Worm (Caenorhabditis elegans) whole organism, mixed stage, embryonic: ENCODE results near the gene ajm-1.

Experiments used
- M03D4.4 ChIP-seq: sonication (generic microtip); optimal IDR thresholded peaks from 2 replicates; lab custom pipeline; 2017; ENCODE audit warnings: mild to moderate bottlenecking, missing genetic modification characterization, missing compliant biosample characterization
- bed-3 ChIP-seq: fragments of 200-800 bp; sonication (Bioruptor generic); optimal IDR thresholded peaks from 3 replicates; lab custom pipeline; 2018; ENCODE audit warnings: mild to moderate bottlenecking, missing genetic modification characterization, moderate library complexity, missing compliant biosample characterization
- blmp-1 ChIP-seq: fragments of 150-350 bp; optimal IDR thresholded peaks from 2 replicates; lab custom pipeline; 2014; ENCODE audit warnings: missing biosample characterization, missing genetic modification characterization
- ceh-39 ChIP-seq: fragments of 150-350 bp; optimal IDR thresholded peaks from 2 replicates; lab custom pipeline; 2014; ENCODE audit warnings: missing biosample characterization, missing genetic modification characterization
- ceh-83 ChIP-seq: fragments of 200-800 bp; sonication (Bioruptor generic); optimal IDR thresholded peaks from 2 replicates; lab custom pipeline; 2018; ENCODE audit warnings: mild to moderate bottlenecking, missing genetic modification characterization, missing compliant biosample characterization
- ces-1 ChIP-seq: fragments of 150-350 bp; optimal IDR thresholded peaks from 2 replicates; lab custom pipeline; 2014; ENCODE audit warnings: missing biosample characterization, missing genetic modification reagents, missing genetic modification characterization
- drap-1 ChIP-seq: fragments of 200-800 bp; sonication (Bioruptor generic); optimal IDR thresholded peaks from 3 replicates; lab custom pipeline; 2018; ENCODE audit warnings: mild to moderate bottlenecking, missing genetic modification characterization, missing compliant biosample characterization
- elt-1 ChIP-seq: sonication (generic microtip); optimal IDR thresholded peaks from 2 replicates; lab custom pipeline; 2017; ENCODE audit warnings: missing genetic modification characterization, mild to moderate bottlenecking, missing compliant biosample characterization, antibody characterized with exemption, moderate library complexity, borderline replicate concordance; ENCODE audit not compliant: insufficient read depth
- elt-3 ChIP-seq: fragments of 150-350 bp; optimal IDR thresholded peaks from 2 replicates; lab custom pipeline; 2014; ENCODE audit warnings: missing biosample characterization, missing genetic modification characterization
- flh-1 ChIP-seq: fragments of 200-800 bp; sonication (Bioruptor generic); optimal IDR thresholded peaks from 2 replicates; lab custom pipeline; 2018; ENCODE audit warnings: mild to moderate bottlenecking, missing genetic modification characterization, moderate library complexity, missing compliant biosample characterization
- ham-2 ChIP-seq: fragments of 200-800 bp; sonication (Bioruptor generic); optimal IDR thresholded peaks from 2 replicates; lab custom pipeline; 2018; ENCODE audit warnings: mild to moderate bottlenecking, missing genetic modification characterization, missing compliant biosample characterization
- hlh-1 ChIP-seq: fragments of 150-350 bp; optimal IDR thresholded peaks from 2 replicates; lab custom pipeline; 2014; ENCODE audit warnings: missing biosample characterization, missing genetic modification reagents, missing genetic modification characterization
- lin-13 ChIP-seq: fragments of 150-350 bp; optimal IDR thresholded peaks from 2 replicates; lab custom pipeline; 2014; ENCODE audit warnings: missing biosample characterization, missing genetic modification characterization
- lin-32 ChIP-seq: fragments of 200-800 bp; sonication (Bioruptor generic); optimal IDR thresholded peaks from 2 replicates; lab custom pipeline; 2018; ENCODE audit warnings: mild to moderate bottlenecking, missing genetic modification characterization, missing compliant biosample characterization
- lsy-2 ChIP-seq: fragments of 150-350 bp; optimal IDR thresholded peaks from 2 replicates; lab custom pipeline; 2014; ENCODE audit warnings: missing biosample characterization, missing genetic modification characterization
- mep-1 ChIP-seq: fragments of 150-350 bp; optimal IDR thresholded peaks from 2 replicates; lab custom pipeline; 2017; ENCODE audit warnings: missing biosample characterization, missing genetic modification reagents, missing genetic modification characterization, inconsistent platforms
- mls-2 ChIP-seq: sonication (generic microtip); optimal IDR thresholded peaks from 2 replicates; lab custom pipeline; 2016; ENCODE audit warnings: mild to moderate bottlenecking, missing genetic modification characterization, moderate library complexity, missing compliant biosample characterization
- nhr-12 ChIP-seq: fragments of 150-350 bp; optimal IDR thresholded peaks from 2 replicates; lab custom pipeline; 2014; ENCODE audit warnings: missing biosample characterization, missing genetic modification characterization
- nhr-2 ChIP-seq: fragments of 150-350 bp; optimal IDR thresholded peaks from 2 replicates; lab custom pipeline; 2014; ENCODE audit warnings: missing biosample characterization, missing genetic modification characterization
- nhr-237 ChIP-seq: fragments of 150-350 bp; optimal IDR thresholded peaks from 2 replicates; lab custom pipeline; 2014; ENCODE audit warnings: missing biosample characterization, missing genetic modification characterization
- nhr-76 ChIP-seq: sonication (generic microtip); optimal IDR thresholded peaks from 2 replicates; lab custom pipeline; 2017; ENCODE audit warnings: missing biosample characterization, missing genetic modification characterization
- pha-4 ChIP-seq: fragments of 150-350 bp; optimal IDR thresholded peaks from 2 replicates; lab custom pipeline; 2018; ENCODE audit warnings: missing biosample characterization, missing genetic modification reagents, missing genetic modification characterization
- sem-2 ChIP-seq: fragments of 200-800 bp; sonication (Bioruptor generic); optimal IDR thresholded peaks from 2 replicates; lab custom pipeline; 2018; ENCODE audit warnings: mild to moderate bottlenecking, missing genetic modification characterization, missing compliant biosample characterization
- snpc-4 ChIP-seq: fragments of 150-350 bp; optimal IDR thresholded peaks from 2 replicates; lab custom pipeline; 2014; ENCODE audit warnings: missing biosample characterization, missing genetic modification characterization
- sptf-1 ChIP-seq: sonication (generic microtip); optimal IDR thresholded peaks from 2 replicates; lab custom pipeline; 2017; ENCODE audit warnings: mild to moderate bottlenecking, missing genetic modification characterization, moderate library complexity, missing compliant biosample characterization
- unc-120 ChIP-seq: sonication (generic microtip); optimal IDR thresholded peaks from 2 replicates; lab custom pipeline; 2017; ENCODE audit warnings: missing genetic modification characterization, missing compliant biosample characterization; ENCODE audit not compliant: poor library complexity, severe bottlenecking
- unc-39 ChIP-seq: fragments of 150-350 bp; optimal IDR thresholded peaks from 2 replicates; lab custom pipeline; 2014; ENCODE audit warnings: missing biosample characterization, missing genetic modification characterization
- unc-62 ChIP-seq: fragments of 150-350 bp; optimal IDR thresholded peaks from 2 replicates; lab custom pipeline; 2014; ENCODE audit warnings: missing biosample characterization, missing genetic modification reagents, missing genetic modification characterization
- zip-8 ChIP-seq: fragments of 150-350 bp; optimal IDR thresholded peaks from 2 replicates; lab custom pipeline; 2014; ENCODE audit warnings: missing biosample characterization, missing genetic modification characterization

Gene ajm-1

ce11 chrX:9091873-9092272 lies 9.1 kb downstream of the ajm-1 start:
- TF ChIP-seq pha-4 (tag; lab: Kevin White, UChicago): peak; percentile 62
- no peak for TF ChIP-seq unc-120 (tag; lab: Kevin White, UChicago)
- TF ChIP-seq drap-1: no peak
- no peak for TF ChIP-seq sem-2 (GFP tag; lab: Kevin White, UChicago)
- no peak for TF ChIP-seq nhr-12 (tag; lab: Kevin White, UChicago)
- TF ChIP-seq, all 35 proteins: peak for 1

ce11 chrX:9096861-9097260 lies 14.1 kb downstream of the ajm-1 start:
- no peak for TF ChIP-seq unc-120 (tag; lab: Kevin White, UChicago)
- TF ChIP-seq hlh-1 (tag; lab: Kevin White, UChicago): no peak
- no peak for TF ChIP-seq nhr-12 (tag; lab: Kevin White, UChicago)
- TF ChIP-seq M03D4.4: no peak
- no peak for TF ChIP-seq mls-2 (tag; lab: Kevin White, UChicago)

ce11 chrX:9102150-9102549 lies 19.4 kb downstream of the ajm-1 start:
- no peak for TF ChIP-seq lsy-2 (tag; lab: Kevin White, UChicago)
- TF ChIP-seq blmp-1 (tag; lab: Kevin White, UChicago): peak; percentile 58
- TF ChIP-seq pha-4 (tag; lab: Kevin White, UChicago): peak; percentile 77
- TF ChIP-seq lin-13 (tag; lab: Kevin White, UChicago): no peak
- TF ChIP-seq flh-1: no peak
- TF ChIP-seq nhr-237 (tag; lab: Kevin White, UChicago): peak; percentile 8
- TF ChIP-seq unc-62: peak; percentile 2
- TF ChIP-seq nhr-2: peak; percentile 98
- peak; percentile 62 for TF ChIP-seq sptf-1 (tag; lab: Kevin White, UChicago)
- TF ChIP-seq drap-1: peak; percentile 61
- TF ChIP-seq nhr-76 (tag; lab: Kevin White, UChicago): no peak
- TF ChIP-seq ham-2: peak; percentile 84
- TF ChIP-seq bed-3 (GFP tag; lab: Kevin White, UChicago): peak; percentile 12

- no peak for TF ChIP-seq elt-1 (tag; lab: Kevin White, UChicago)
- peak; percentile 82 for TF ChIP-seq pha-4 (tag; lab: Kevin White, UChicago)
Measured at ce11 chrX:9103048-9103447, 20.3 kb downstream of the ajm-1 start.

ce11 chrX:9103584-9103983 lies 20.8 kb downstream of the ajm-1 start:
- TF ChIP-seq elt-3 (tag; lab: Kevin White, UChicago) (no peak), unc-39 (tag; lab: Kevin White, UChicago) (no peak), nhr-76 (tag; lab: Kevin White, UChicago) (no peak), mep-1 (tag; lab: Kevin White, UChicago) (no peak), hlh-1 (tag; lab: Kevin White, UChicago) (no peak), lin-13 (tag; lab: Kevin White, UChicago) (no peak), M03D4.4 (no peak)

- TF ChIP-seq elt-1 (tag; lab: Kevin White, UChicago): no peak
- no peak for TF ChIP-seq nhr-2
- no peak for TF ChIP-seq nhr-237 (tag; lab: Kevin White, UChicago)
- no peak for TF ChIP-seq lin-13 (tag; lab: Kevin White, UChicago)
- no peak for TF ChIP-seq drap-1
- TF ChIP-seq ham-2: no peak
- no peak for TF ChIP-seq nhr-76 (tag; lab: Kevin White, UChicago)
- TF ChIP-seq ceh-83 (GFP tag; lab: Kevin White, UChicago): no peak
- TF ChIP-seq ces-1: no peak
- TF ChIP-seq blmp-1 (tag; lab: Kevin White, UChicago): no peak
- TF ChIP-seq ceh-39 (tag; lab: Kevin White, UChicago): no peak
- no peak for TF ChIP-seq lsy-2 (tag; lab: Kevin White, UChicago)
- no peak for TF ChIP-seq elt-3 (tag; lab: Kevin White, UChicago)
- no peak for TF ChIP-seq lin-32
- TF ChIP-seq snpc-4: no peak
- TF ChIP-seq mep-1 (tag; lab: Kevin White, UChicago): no peak
- TF ChIP-seq M03D4.4: no peak
- TF ChIP-seq zip-8 (tag; lab: Kevin White, UChicago): no peak
Measured at ce11 chrX:9104399-9104798, 21.7 kb downstream of the ajm-1 start.
